Worm (Caenorhabditis elegans): ENCODE data around the gene bath-15.

DNA sequence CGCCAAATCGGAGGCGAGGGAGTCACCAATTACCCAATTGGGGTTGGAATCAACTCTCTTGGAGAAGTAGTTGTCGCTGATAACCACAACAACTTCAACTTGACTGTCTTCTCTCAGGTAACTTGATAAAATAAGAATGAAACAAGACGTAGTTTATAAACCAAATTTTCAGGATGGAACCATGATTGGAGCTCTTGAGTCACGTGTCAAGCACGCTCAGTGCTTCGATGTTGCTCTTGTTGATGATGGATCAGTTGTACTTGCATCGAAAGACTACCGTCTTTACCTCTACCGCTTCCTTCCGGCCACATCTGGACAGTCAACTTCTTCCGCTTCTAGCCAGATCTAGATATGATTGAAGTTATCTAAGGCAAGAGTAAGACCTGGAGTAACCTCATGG is 39.8 kb downstream of the bath-15 start:
- no peak for TF ChIP-seq dpl-1 (GFP tag; optimal IDR thresholded peaks at IDR 0.05)
- no peak for TF ChIP-seq pbrm-1 (GFP tag; IDR thresholded peaks at IDR 0.05)
- TF ChIP-seq C06A6.2 (GFP tag; conservative IDR thresholded peaks at IDR 0.05): no peak

Data from whole organism, young adult.